Worm (Caenorhabditis elegans): ENCODE results near the gene nlp-46.

The nlp-46 gene

DNA sequence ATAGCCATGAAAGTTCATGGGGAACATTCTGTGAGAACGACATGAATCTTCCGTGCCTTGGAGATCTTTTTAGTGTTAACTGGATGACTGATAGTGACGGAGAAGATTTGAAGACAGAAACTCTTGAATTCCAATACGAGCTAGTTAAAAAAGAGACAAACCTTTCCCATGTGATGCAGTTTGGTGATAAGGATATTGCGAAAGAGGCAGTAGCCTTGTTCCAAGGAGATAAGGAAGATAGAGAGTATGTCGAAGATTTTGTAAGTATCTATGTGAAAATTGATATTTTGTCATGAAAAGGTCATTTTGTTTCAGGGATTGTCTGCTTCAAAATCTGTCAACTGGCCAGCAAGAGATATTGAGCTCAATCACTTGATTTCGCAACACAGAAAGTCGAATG lies 7.8 kb upstream of the nlp-46 start:
- TF ChIP-seq cebp-1 (GFP tag; IDR thresholded peaks at IDR 0.05) (peak; percentile 79), cebp-1 (tag; optimal IDR thresholded peaks at IDR 0.05) (peak; percentile 93), nfya-2 (GFP tag; IDR thresholded peaks at IDR 0.05) (no peak), nhr-80 (tag; optimal IDR thresholded peaks at IDR 0.05) (peak; percentile 35), attf-6 (GFP tag; IDR thresholded peaks at IDR 0.05) (no peak), F23B12.7 (tag; optimal IDR thresholded peaks at IDR 0.05; ENCODE audit: insufficient read depth) (no peak), C17E4.6 (GFP tag; IDR thresholded peaks at IDR 0.05) (no peak), tbx-9 (tag; optimal IDR thresholded peaks at IDR 0.05; ENCODE audit: borderline replicate concordance) (no peak)

DNA sequence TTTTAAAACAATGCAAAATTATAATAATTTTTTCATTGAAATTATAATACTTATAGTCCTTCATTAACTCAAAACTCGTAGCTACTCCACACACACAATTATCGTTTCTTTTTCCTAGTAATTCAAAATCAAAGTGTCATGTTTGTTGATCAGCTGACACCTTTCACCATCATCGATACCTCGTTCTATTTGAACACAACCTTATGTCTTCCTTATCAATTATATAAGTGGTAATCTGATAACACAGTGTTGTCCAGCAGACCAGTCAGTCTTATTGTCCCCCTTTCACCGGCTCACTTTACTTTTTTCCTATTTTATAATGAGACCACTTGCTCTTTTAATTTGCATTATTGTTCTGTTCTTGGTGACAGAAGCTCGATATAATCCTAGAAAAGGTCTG lies 6.7 kb upstream of the nlp-46 start, which contains the start of the genes T28H10.2 and lgmn-1:
TSS of gene T28H10.2 (minus strand) at position 177 of the 400 bp plus-strand sequence.
TSS of gene lgmn-1 (plus strand) at position 284 of the 400 bp plus-strand sequence.
- no peak for TF ChIP-seq dpff-1 (tag; optimal IDR thresholded peaks at IDR 0.05)
- TF ChIP-seq dox-1 (GFP tag; IDR thresholded peaks at IDR 0.05) = 0 out of 2 replicates have a peak, but pooled peaks have one; percentile 11
- TF ChIP-seq tbp1 (GFP tag; optimal IDR thresholded peaks at IDR 0.05) = no peak
- TF ChIP-seq attf-6 (GFP tag; IDR thresholded peaks at IDR 0.05) = no peak
- TF ChIP-seq B0035.1 (tag; optimal IDR thresholded peaks at IDR 0.05) = no peak
- 0 out of 2 replicates have a peak, but pooled peaks have one; percentile 17 for TF ChIP-seq cebp-1 (GFP tag; IDR thresholded peaks at IDR 0.05)
- TF ChIP-seq cebp-1 (tag; optimal IDR thresholded peaks at IDR 0.05) = peak; percentile 38
- TF ChIP-seq mes-4 (tag; optimal IDR thresholded peaks at IDR 0.05) = no peak
- TF ChIP-seq Y95B8A.8 (GFP tag; IDR thresholded peaks at IDR 0.05) = no peak
- TF ChIP-seq snpc-3.4 (tag; optimal IDR thresholded peaks at IDR 0.05) = no peak
- no peak for TF ChIP-seq ztf-18 (tag; optimal IDR thresholded peaks at IDR 0.05)
- no peak for TF ChIP-seq snpc-1.1 (tag; optimal IDR thresholded peaks at IDR 0.05; ENCODE audit: insufficient read depth)
- no peak for TF ChIP-seq mcd-1 (GFP tag; IDR thresholded peaks at IDR 0.05)
- no peak for TF ChIP-seq somi-1 (GFP tag; optimal IDR thresholded peaks at IDR 0.05)
- no peak for TF ChIP-seq lsl-1 (GFP tag; optimal IDR thresholded peaks at IDR 0.05)
- TF ChIP-seq Y53G8AR.9 (GFP tag; conservative IDR thresholded peaks at IDR 0.05) = no peak
- no peak for TF ChIP-seq let-526 (GFP tag; IDR thresholded peaks at IDR 0.05)
- peak; percentile 47; the same call in 1 of the 2 replicates for TF ChIP-seq egl-44 (GFP tag; IDR thresholded peaks at IDR 0.05)
- no peak for TF ChIP-seq lin-40 (tag; optimal IDR thresholded peaks at IDR 0.05)
- no peak for TF ChIP-seq lag-1 (GFP tag; IDR thresholded peaks at IDR 0.05)
- TF ChIP-seq tbx-9 (tag; optimal IDR thresholded peaks at IDR 0.05; ENCODE audit: borderline replicate concordance) = no peak
- 0 out of 2 replicates have a peak, but pooled peaks have one; percentile 29 for TF ChIP-seq nfyb-1 (GFP tag; IDR thresholded peaks at IDR 0.05)
- TF ChIP-seq nhr-80 (tag; optimal IDR thresholded peaks at IDR 0.05) = peak; percentile 82
- peak; percentile 61 for TF ChIP-seq unc-62 (GFP tag; optimal IDR thresholded peaks at IDR 0.05)
- TF ChIP-seq lsy-27 (tag; optimal IDR thresholded peaks at IDR 0.05; ENCODE audit: borderline replicate concordance, insufficient read depth) = no peak
- no peak for TF ChIP-seq zfh-2 (GFP tag; conservative IDR thresholded peaks at IDR 0.05)
- 0 out of 2 replicates have a peak, but pooled peaks have one; percentile 16 for TF ChIP-seq lin-26 (GFP tag; IDR thresholded peaks at IDR 0.05)
- TF ChIP-seq F33H1.4 (GFP tag; IDR thresholded peaks at IDR 0.05) = no peak
- TF ChIP-seq ceh-100 (GFP tag; IDR thresholded peaks at IDR 0.05) = no peak
- no peak for TF ChIP-seq aptf-3 (GFP tag; IDR thresholded peaks at IDR 0.05)
- TF ChIP-seq F39B2.1 (GFP tag; IDR thresholded peaks at IDR 0.05) = no peak
- TF ChIP-seq nhr-90 (tag; optimal IDR thresholded peaks at IDR 0.05) = no peak
- peak in 1 of 2 experiments; percentile 42 for TF ChIP-seq let-607 (tag; optimal IDR thresholded peaks at IDR 0.05)
